Fruit fly (Drosophila melanogaster): ENCODE measurements around the gene BckdhA.

- TF ChIP-seq ttk (optimal IDR thresholded peaks at IDR 0.05) (no peak), insv (optimal IDR thresholded peaks at IDR 0.05) (no peak), Myc (optimal IDR thresholded peaks at IDR 0.05) (no peak)
Observed at dm6 chr3R:9603022-9603942, 47.7 kb downstream of the BckdhA start.

Data from Kc167 (cell line).